Worm (Caenorhabditis elegans) whole organism, L4/young adult: ENCODE results near the gene C11E4.8.

Experiments
- W03F9.2 ChIP-seq: fragments of 150-350 bp; optimal IDR thresholded peaks from 2 replicates; lab custom pipeline; 2014; ENCODE audit warnings: missing biosample characterization, missing genetic modification characterization
- dao-5 ChIP-seq: sonication (generic microtip); optimal IDR thresholded peaks from 2 replicates; lab custom pipeline; 2016; ENCODE audit warnings: missing genotype, missing genetic modification characterization, moderate library complexity, missing compliant biosample characterization
- him-1 ChIP-seq: sonication (generic microtip); optimal IDR thresholded peaks from 2 replicates; lab custom pipeline; 2016; ENCODE audit warnings: missing genotype, missing genetic modification reagents, missing genetic modification characterization, missing compliant biosample characterization

DNA sequence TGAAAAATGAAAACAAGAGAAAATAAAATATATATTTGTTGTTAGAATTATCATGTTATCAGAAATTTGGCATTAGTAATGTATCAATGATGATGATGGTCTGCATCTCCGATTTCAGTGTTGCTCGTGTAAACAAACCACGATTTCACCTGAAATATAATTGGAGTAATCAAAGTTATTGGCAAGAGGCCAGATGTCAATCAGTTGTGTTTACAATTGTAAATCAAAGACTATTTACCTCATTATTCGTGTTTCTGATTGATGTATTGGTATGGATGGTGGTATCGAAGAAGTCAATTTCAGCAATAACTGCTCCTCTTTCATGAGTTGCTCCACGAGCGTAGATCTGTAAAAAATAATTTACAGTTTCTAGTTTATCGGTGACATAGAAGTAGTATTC, 55.8 kb downstream of the C11E4.8 start:
- peak; percentile 40 for TF ChIP-seq W03F9.2
- no peak for TF ChIP-seq dao-5 (tag; lab: Kevin White, UChicago)
- no peak for TF ChIP-seq him-1 (tag; lab: Kevin White, UChicago)
